Fruit fly (Drosophila melanogaster) whole organism, larva: ENCODE data around the gene CG7730.

Experiments
- noc ChIP-seq: fragments of 200-800 bp; sonication (Bioruptor generic); optimal IDR thresholded peaks from 3 replicates; lab custom pipeline; 2019; ENCODE audit warnings: missing biosample characterization, mild to moderate bottlenecking, missing genetic modification characterization, moderate library complexity

Gene CG7730

DNA sequence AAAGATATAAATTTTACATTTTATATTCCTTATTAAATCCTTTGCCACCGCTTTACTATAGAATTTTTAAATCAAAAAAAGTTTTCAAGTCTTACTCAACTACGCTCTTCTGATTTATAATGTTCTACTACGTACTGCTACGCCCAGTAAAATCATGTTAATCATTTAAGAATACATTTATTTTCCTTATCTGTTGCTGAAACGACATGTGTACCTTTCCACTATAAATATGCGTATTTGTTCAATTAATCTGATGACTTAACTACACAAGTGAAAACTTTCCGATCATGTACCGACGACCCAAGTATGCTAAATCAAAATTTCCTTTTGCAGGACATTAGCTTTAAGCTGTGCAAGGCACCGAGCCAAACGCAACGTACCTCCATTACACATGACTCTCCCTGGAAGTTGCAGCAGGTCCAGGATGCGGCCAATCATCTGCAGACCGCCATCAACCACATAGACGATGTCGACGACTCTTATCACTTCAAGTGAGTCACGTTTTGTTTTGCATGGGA, 25.1 kb downstream of the CG7730 start:
- no peak for TF ChIP-seq noc (tag; lab: Kevin White, UChicago)

DNA sequence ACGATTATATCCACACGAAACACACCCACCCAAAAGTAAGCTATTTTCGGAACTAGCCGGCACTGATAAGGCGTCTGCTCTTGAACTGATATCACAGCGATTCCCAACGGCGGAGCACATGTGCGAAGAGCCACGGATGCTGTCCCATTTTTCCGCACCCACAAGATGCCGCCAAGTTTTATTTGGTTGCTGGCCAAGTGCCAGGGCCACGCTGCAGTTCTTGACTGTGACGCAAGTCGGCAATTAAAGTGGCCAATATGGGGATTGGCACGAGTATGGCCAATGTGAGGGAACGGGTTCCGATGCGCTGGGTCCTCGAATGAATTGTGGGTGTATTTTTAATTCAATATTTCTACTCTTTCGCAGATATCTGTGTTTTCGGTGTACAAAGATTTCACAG, 26.6 kb downstream of the CG7730 start:
- no peak for TF ChIP-seq noc (tag; lab: Kevin White, UChicago)

DNA sequence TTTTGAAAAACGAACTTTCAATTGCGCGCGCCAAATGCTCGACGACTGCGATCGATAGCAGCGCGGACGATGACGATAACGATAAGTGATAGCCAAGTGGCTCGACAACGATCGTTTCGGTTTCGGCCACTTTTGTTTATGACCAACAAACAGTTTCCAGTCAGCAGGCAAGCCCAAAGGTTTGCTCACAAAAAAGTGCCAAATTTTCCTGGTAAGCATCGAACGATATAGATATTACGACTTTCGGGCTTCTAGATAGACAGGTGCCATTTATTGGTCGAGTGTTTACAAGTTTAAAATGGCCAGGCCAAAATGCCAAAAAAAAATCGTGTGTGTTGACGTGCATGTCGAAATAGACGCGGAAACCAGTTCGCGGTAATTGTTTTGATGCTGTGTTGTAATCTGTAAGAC, 28.2 kb downstream of the CG7730 start, which contains the start of gene CG7724:
Gene CG7724, plus strand, starts transcription at position 147 of the 411 bp plus-strand sequence.
- no peak for TF ChIP-seq noc (tag; lab: Kevin White, UChicago)

DNA sequence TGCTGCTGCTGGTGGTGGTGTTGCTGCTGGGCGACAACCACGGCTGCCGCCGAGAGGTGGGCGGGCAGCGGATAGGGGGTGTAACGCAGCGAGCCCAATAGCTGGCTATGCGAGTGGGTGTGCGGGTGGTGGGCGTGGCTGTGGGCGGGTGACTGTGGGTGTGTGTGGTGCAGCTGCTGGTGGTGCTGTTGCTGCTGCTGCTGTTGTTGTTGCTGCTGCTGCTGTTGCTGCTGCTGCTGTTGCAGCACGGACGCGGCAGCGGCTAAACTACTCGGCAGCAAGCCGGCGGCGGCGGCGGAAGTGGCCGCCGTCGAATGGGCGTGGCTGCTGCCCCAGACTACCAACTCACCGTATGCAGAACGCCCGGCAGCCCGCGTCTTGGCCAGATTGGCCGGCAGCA, 50.0 kb downstream of the CG7730 start:
- no peak for TF ChIP-seq noc (tag; lab: Kevin White, UChicago)
